Worm (Caenorhabditis elegans): Measurements from ENCODE around the gene F32D8.4.

DNA sequence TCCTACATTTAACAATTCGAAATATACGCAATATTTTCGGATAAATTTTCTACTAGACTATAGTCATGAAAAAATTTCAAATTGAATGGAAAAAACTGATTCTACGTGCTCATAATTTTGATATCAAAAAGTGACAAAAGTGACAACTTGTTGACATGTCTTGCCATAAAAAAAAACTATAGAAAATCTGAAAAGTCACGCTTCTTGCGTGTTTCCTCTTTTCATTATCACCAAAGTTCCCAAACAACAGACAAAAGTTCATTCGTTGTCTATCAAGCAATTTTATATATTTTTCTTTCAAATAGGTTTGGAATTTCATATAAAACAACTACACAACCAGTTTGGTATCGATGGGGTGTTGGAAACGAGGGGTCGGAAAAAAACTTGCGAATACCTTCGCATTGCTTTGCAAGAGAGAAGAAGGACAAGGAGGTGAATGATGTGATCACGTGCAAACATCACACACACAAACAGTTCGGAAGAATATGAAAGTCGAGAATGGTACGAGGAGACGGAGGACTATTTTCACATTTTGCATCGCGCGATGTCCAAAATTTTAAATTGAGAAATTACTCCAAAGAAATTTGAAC is 34.2 kb downstream of the F32D8.4 start:
- TF ChIP-seq ama-1 (optimal IDR thresholded peaks at IDR 0.05) (no peak), ref-2 (tag; optimal IDR thresholded peaks at IDR 0.05) (no peak), ceh-19 (GFP tag; optimal IDR thresholded peaks at IDR 0.05) (no peak), pat-9 (tag; optimal IDR thresholded peaks at IDR 0.05) (no peak), C38D4.7 (GFP tag; optimal IDR thresholded peaks at IDR 0.05) (no peak), pag-3 (tag; optimal IDR thresholded peaks at IDR 0.05; ENCODE audit: borderline replicate concordance) (no peak), pha-4 (tag; optimal IDR thresholded peaks at IDR 0.05) (no peak), odd-2 (tag; optimal IDR thresholded peaks at IDR 0.05) (no peak), nhr-11 (tag; optimal IDR thresholded peaks at IDR 0.05) (no peak), nfya-1 (tag; optimal IDR thresholded peaks at IDR 0.05) (no peak), ceh-24 (tag; optimal IDR thresholded peaks at IDR 0.05) (no peak), unc-42 (tag; optimal IDR thresholded peaks at IDR 0.05) (no peak), F13H6.1 (tag; optimal IDR thresholded peaks at IDR 0.05) (no peak), ets-4 (tag; optimal IDR thresholded peaks at IDR 0.05) (no peak)
